Fruit fly (Drosophila melanogaster): Measurements from ENCODE around the gene yellow-c.

Gene yellow-c

DNA sequence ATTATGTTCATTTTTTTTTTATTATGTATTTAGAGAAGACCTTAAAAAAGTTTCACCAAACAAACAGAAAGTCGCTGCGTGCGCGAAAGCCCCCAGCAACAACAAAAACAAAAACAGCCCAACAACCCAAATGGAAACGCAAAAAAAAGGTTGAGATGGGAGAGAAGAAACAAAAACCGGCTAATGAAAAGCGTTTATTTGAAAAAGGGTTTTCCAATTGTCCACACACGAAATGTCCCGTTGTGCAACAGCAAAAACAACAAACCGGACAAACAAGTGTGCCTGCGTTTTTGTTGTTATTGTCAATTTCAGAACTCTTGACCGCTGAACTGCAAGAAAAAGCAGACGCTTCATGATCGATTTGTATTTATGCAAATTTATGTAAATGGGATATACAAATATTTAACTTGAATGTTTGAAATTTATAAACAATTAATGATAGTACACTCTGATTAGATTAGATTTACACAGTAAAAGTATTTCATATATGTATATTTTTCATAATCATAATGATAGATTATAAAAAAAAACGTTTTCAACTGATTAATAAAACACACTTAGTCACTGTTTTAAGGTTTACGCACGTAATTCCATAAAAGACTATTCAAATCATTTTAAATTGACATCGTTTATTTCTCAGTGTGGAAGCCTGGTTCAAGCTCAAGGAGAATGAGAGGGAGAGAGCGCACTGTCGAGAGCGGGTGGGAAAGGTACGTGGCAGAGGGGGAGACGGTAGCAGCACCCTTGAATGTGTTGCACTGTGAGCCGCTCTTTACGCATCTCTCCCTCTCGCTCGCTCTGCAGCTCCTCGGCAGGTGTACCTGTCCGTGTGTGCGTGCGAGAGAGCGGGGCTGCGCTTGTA, 21.4 kb downstream of the yellow-c start (continued):
- TF ChIP-seq Hsf (GFP tag; optimal IDR thresholded peaks at IDR 0.05), result peak; percentile 46
- TF ChIP-seq NC2α (GFP tag; optimal IDR thresholded peaks at IDR 0.05), result no peak
- TF ChIP-seq CG43689 (GFP tag; IDR thresholded peaks at IDR 0.05), result no peak
- TF ChIP-seq Stat92E (GFP tag; optimal IDR thresholded peaks at IDR 0.05), result peak in 1 of 3 experiments; percentile 49
- TF ChIP-seq corto (GFP tag; optimal IDR thresholded peaks at IDR 0.05), result peak; percentile 67
- no peak for TF ChIP-seq tna (GFP tag; IDR thresholded peaks at IDR 0.05; ENCODE audit: partially characterized antibody)
- peak; percentile 74 for TF ChIP-seq CG18599 (GFP tag; optimal IDR thresholded peaks at IDR 0.05)
- TF ChIP-seq Deaf1 (tag; optimal IDR thresholded peaks at IDR 0.05), result no peak
- TF ChIP-seq sens (GFP tag), result peak; percentile 94
- TF ChIP-seq Jarid2 (GFP tag; optimal IDR thresholded peaks at IDR 0.05), result peak; percentile 41
- TF ChIP-seq CG9437 (GFP tag; optimal IDR thresholded peaks at IDR 0.05), result peak; percentile 78
- peak; percentile 89 for TF ChIP-seq Ets65A (GFP tag)
- TF ChIP-seq CG4328 (GFP tag; optimal IDR thresholded peaks at IDR 0.05), result peak; percentile 55
- TF ChIP-seq zen (tag; optimal IDR thresholded peaks at IDR 0.05), result peak; percentile 81
- peak; percentile 76 for TF ChIP-seq CG10959 (GFP tag; IDR thresholded peaks at IDR 0.05)
- peak; percentile 37 for TF ChIP-seq psq (GFP tag; optimal IDR thresholded peaks at IDR 0.05)
- 0 out of 3 replicates have a peak, but pooled peaks have one; percentile 47 for TF ChIP-seq so (GFP tag; IDR thresholded peaks at IDR 0.05)
- TF ChIP-seq CG10543 (GFP tag; optimal IDR thresholded peaks at IDR 0.05), result peak; percentile 10
- peak; percentile 77; the same call in 1 of the 3 replicates for TF ChIP-seq ase (GFP tag; IDR thresholded peaks at IDR 0.05)
- no peak for TF ChIP-seq Antp (GFP tag; optimal IDR thresholded peaks at IDR 0.05)
- peak; percentile 63 for TF ChIP-seq CG32772 (GFP tag; IDR thresholded peaks at IDR 0.05)
- peak; percentile 65 for TF ChIP-seq CG6854 (GFP tag; optimal IDR thresholded peaks at IDR 0.05)
- no peak for TF ChIP-seq dati (GFP tag; IDR thresholded peaks at IDR 0.05)
- TF ChIP-seq lbe (GFP tag; optimal IDR thresholded peaks at IDR 0.05), result peak; percentile 59
- no peak for TF ChIP-seq CG11398 (GFP tag; optimal IDR thresholded peaks at IDR 0.05)
- TF ChIP-seq pfk (GFP tag; optimal IDR thresholded peaks at IDR 0.05), result no peak
- no peak for TF ChIP-seq bab2 (GFP tag; optimal IDR thresholded peaks at IDR 0.05)
- peak; percentile 89 for TF ChIP-seq chinmo (GFP tag; IDR thresholded peaks at IDR 0.05; ENCODE audit: partially characterized antibody)
- peak; percentile 72 for TF ChIP-seq CG15269 (tag; optimal IDR thresholded peaks at IDR 0.05)
- TF ChIP-seq CG18011 (GFP tag; optimal IDR thresholded peaks at IDR 0.05), result no peak
- TF ChIP-seq cas (GFP tag; IDR thresholded peaks at IDR 0.05), result no peak
- TF ChIP-seq CG31441 (GFP tag; IDR thresholded peaks at IDR 0.05), result peak; percentile 89
- peak; percentile 85 for TF ChIP-seq CG11504 (tag; optimal IDR thresholded peaks at IDR 0.05)
- peak; percentile 60 for TF ChIP-seq chn (GFP tag; optimal IDR thresholded peaks at IDR 0.05)
- peak; percentile 53 for TF ChIP-seq CG12219 (GFP tag; optimal IDR thresholded peaks at IDR 0.05)
- TF ChIP-seq ara (GFP tag; IDR thresholded peaks at IDR 0.05), result peak; percentile 67
- no peak for TF ChIP-seq CG8089 (GFP tag; optimal IDR thresholded peaks at IDR 0.05)
- TF ChIP-seq zfh2 (GFP tag; optimal IDR thresholded peaks at IDR 0.05), result no peak
- no peak for TF ChIP-seq da (GFP tag; optimal IDR thresholded peaks at IDR 0.05)
- no peak for TF ChIP-seq disco-r (GFP tag; optimal IDR thresholded peaks at IDR 0.05)
- no peak for TF ChIP-seq CG33213 (GFP tag; optimal IDR thresholded peaks at IDR 0.05)
- TF ChIP-seq CG17568 (GFP tag; optimal IDR thresholded peaks at IDR 0.05), result peak; percentile 25
- TF ChIP-seq CG3163 (GFP tag; optimal IDR thresholded peaks at IDR 0.05), result no peak
- no peak for TF ChIP-seq rib (GFP tag; IDR thresholded peaks at IDR 0.05)
- TF ChIP-seq nerfin-1 (tag; optimal IDR thresholded peaks at IDR 0.05), result peak; percentile 78
- TF ChIP-seq CG4360 (GFP tag; IDR thresholded peaks at IDR 0.05), result peak; percentile 80
- TF ChIP-seq CG6689 (GFP tag; IDR thresholded peaks at IDR 0.05), result peak; percentile 87
- peak; percentile 52 for TF ChIP-seq CG8359 (GFP tag; optimal IDR thresholded peaks at IDR 0.05; ENCODE audit: borderline replicate concordance)
- peak; percentile 95 for TF ChIP-seq CG17361 (GFP tag; IDR thresholded peaks at IDR 0.05)

Data from whole organism, embryonic.